Fruit fly (Drosophila melanogaster) whole organism, embryonic: Measurements from ENCODE around the gene HemK2.

Experiments used
- Antp ChIP-seq: fragments of 200-800 bp; sonication (Bioruptor generic); optimal IDR thresholded peaks from 3 replicates; lab custom pipeline; 2016; ENCODE audit warnings: missing biosample characterization, missing genetic modification characterization
- BEAF-32 ChIP-seq: fragments of 200-800 bp; sonication (Bioruptor generic); optimal IDR thresholded peaks from 3 replicates; lab custom pipeline; 2017; ENCODE audit warnings: missing biosample characterization, missing genetic modification characterization, mild to moderate bottlenecking, moderate library complexity, missing genetic modification reagents
- Bgb ChIP-seq: fragments of 200-800 bp; sonication (Bioruptor generic); IDR thresholded peaks from 2 replicates; pipeline ENCODE4 v1.3.6; 2022; ENCODE audit warnings: missing biosample characterization, missing genetic modification characterization; ENCODE audit not compliant: partially characterized antibody
- CG10147 ChIP-seq: fragments of 200-800 bp; sonication (Bioruptor generic); optimal IDR thresholded peaks from 2 replicates; lab custom pipeline; 2019; ENCODE audit warnings: missing biosample characterization, mild to moderate bottlenecking, missing genetic modification characterization, moderate library complexity
- CG10274 ChIP-seq: fragments of 200-800 bp; sonication (Bioruptor generic); optimal IDR thresholded peaks from 3 replicates; lab custom pipeline; 2017; ENCODE audit warnings: missing biosample characterization, mild to moderate bottlenecking, missing genetic modification characterization
- CG11247 ChIP-seq: fragments of 200-800 bp; sonication (Bioruptor generic); IDR thresholded peaks from 2 replicates; pipeline ENCODE4 v1.3.6; 2022; ENCODE audit warnings: missing biosample characterization, missing genetic modification characterization
- CG11560 ChIP-seq: fragments of 200-800 bp; sonication (Bioruptor generic); IDR thresholded peaks from 3 replicates; pipeline ENCODE4 v1.3.6; 2022; ENCODE audit warnings: missing biosample characterization, missing genetic modification characterization
- CG12155 ChIP-seq: fragments of 200-800 bp; sonication (Bioruptor generic); optimal IDR thresholded peaks from 3 replicates; lab custom pipeline; 2016; ENCODE audit warnings: missing biosample characterization, missing genetic modification characterization
- CG12769 ChIP-seq: fragments of 200-800 bp; sonication (Bioruptor generic); optimal IDR thresholded peaks from 2 replicates; lab custom pipeline; 2019; ENCODE audit warnings: missing biosample characterization, mild to moderate bottlenecking, missing genetic modification characterization, moderate library complexity
- CG31441 ChIP-seq: fragments of 200-800 bp; sonication (Bioruptor generic); IDR thresholded peaks from 2 replicates; pipeline ENCODE4 v1.3.6; 2022; ENCODE audit warnings: missing biosample characterization, missing genetic modification characterization
- CG33213 ChIP-seq: fragments of 200-800 bp; sonication (Bioruptor generic); optimal IDR thresholded peaks from 3 replicates; lab custom pipeline; 2016; ENCODE audit warnings: missing biosample characterization, missing genetic modification characterization
- CG4328 ChIP-seq: fragments of 200-800 bp; sonication (Bioruptor generic); optimal IDR thresholded peaks from 3 replicates; lab custom pipeline; 2017; ENCODE audit warnings: missing biosample characterization, missing genetic modification reagents, missing genetic modification characterization
- CG6689 ChIP-seq: fragments of 200-800 bp; sonication (Bioruptor generic); IDR thresholded peaks from 2 replicates; pipeline ENCODE4 v1.3.6; 2022; ENCODE audit warnings: missing biosample characterization, missing genetic modification characterization
- CG6813 ChIP-seq: fragments of 200-800 bp; sonication (Bioruptor generic); optimal IDR thresholded peaks from 2 replicates; lab custom pipeline; 2017; ENCODE audit warnings: missing biosample characterization, missing genetic modification characterization, mild to moderate bottlenecking, moderate library complexity, missing genetic modification reagents
- CG7357 ChIP-seq: fragments of 200-800 bp; sonication (Bioruptor generic); IDR thresholded peaks from 3 replicates; pipeline ENCODE4 v1.3.6; 2022; ENCODE audit warnings: missing biosample characterization, missing genetic modification characterization
- CG7745 ChIP-seq: fragments of 200-800 bp; sonication (Bioruptor generic); optimal IDR thresholded peaks from 2 replicates; lab custom pipeline; 2018; ENCODE audit warnings: missing biosample characterization, mild to moderate bottlenecking, missing genetic modification characterization, moderate library complexity
- CG8478 ChIP-seq: fragments of >200 bp; optimal IDR thresholded peaks from 2 replicates; lab custom pipeline; 2018
- CG9932 ChIP-seq: fragments of 200-800 bp; sonication (Bioruptor generic); IDR thresholded peaks from 2 replicates; pipeline ENCODE4 v1.3.6; 2022; ENCODE audit warnings: missing biosample characterization, missing genetic modification characterization
- CHES-1-like ChIP-seq: fragments of 200-800 bp; sonication (Bioruptor generic); optimal IDR thresholded peaks from 2 replicates; lab custom pipeline; 2016; ENCODE audit warnings: missing biosample characterization, missing genetic modification characterization
- D19B ChIP-seq: fragments of 200-800 bp; sonication (Bioruptor generic); optimal IDR thresholded peaks from 2 replicates; lab custom pipeline; 2017; ENCODE audit warnings: missing biosample characterization, mild to moderate bottlenecking, missing genetic modification characterization
- Drgx ChIP-seq: fragments of 200-800 bp; sonication (Bioruptor generic); IDR thresholded peaks from 2 replicates; pipeline ENCODE4 v1.3.6; 2022; ENCODE audit warnings: missing biosample characterization, missing genetic modification characterization
- Elba2 ChIP-seq: fragments of 200-800 bp; sonication (Bioruptor generic); optimal IDR thresholded peaks from 3 replicates; lab custom pipeline; 2016; ENCODE audit warnings: missing biosample characterization, missing genetic modification characterization
- HLH54F ChIP-seq: fragments of 200-800 bp; sonication (Bioruptor generic); optimal IDR thresholded peaks from 3 replicates; lab custom pipeline; 2016; ENCODE audit warnings: missing biosample characterization, missing genetic modification characterization
- Hmx ChIP-seq: fragments of 200-800 bp; sonication (Bioruptor generic); optimal IDR thresholded peaks from 2 replicates; lab custom pipeline; 2016; ENCODE audit warnings: missing biosample characterization, missing genetic modification characterization
- Hr51 ChIP-seq, 2 experiments: fragments of 200-800 bp; sonication (Bioruptor generic); optimal IDR thresholded peaks; 2 replicates in 1 of 2; 3 replicates in 1 of 2; lab custom pipeline; 2016 to 2018; ENCODE audit warnings: missing biosample characterization in 2 of 2, missing genetic modification characterization in 2 of 2, mild to moderate bottlenecking in 1 of 2, moderate library complexity in 1 of 2
- Hsf ChIP-seq: fragments of 200-800 bp; sonication (Bioruptor generic); optimal IDR thresholded peaks from 3 replicates; lab custom pipeline; 2016; ENCODE audit warnings: missing biosample characterization, missing genetic modification characterization
- Med ChIP-seq: fragments of 200-800 bp; sonication (Bioruptor generic); peaks from one replicate; lab custom pipeline; 2016; ENCODE audit warnings: missing biosample characterization, missing genetic modification characterization, mild to moderate bottlenecking, inconsistent platforms, moderate library complexity
- Meics ChIP-seq: fragments of 200-800 bp; sonication (Bioruptor generic); optimal IDR thresholded peaks from 2 replicates; lab custom pipeline; 2017; ENCODE audit warnings: missing biosample characterization, mild to moderate bottlenecking, missing genetic modification characterization
- NC2α ChIP-seq: fragments of 200-800 bp; sonication (Bioruptor generic); optimal IDR thresholded peaks from 2 replicates; lab custom pipeline; 2016; ENCODE audit warnings: missing biosample characterization, missing genetic modification characterization
- Rfx ChIP-seq: fragments of 200-800 bp; sonication (Bioruptor generic); IDR thresholded peaks from 2 replicates; pipeline ENCODE4 v1.3.6; 2022; ENCODE audit warnings: missing biosample characterization, missing genetic modification characterization
- TFAM ChIP-seq: fragments of 200-800 bp; sonication (Bioruptor generic); optimal IDR thresholded peaks from 2 replicates; lab custom pipeline; 2017; ENCODE audit warnings: missing biosample characterization, missing genetic modification characterization, inconsistent platforms
- Tbp ChIP-seq: fragments of >200 bp; optimal IDR thresholded peaks from 2 replicates; lab custom pipeline; 2018; ENCODE audit warnings: missing biosample characterization, missing genetic modification characterization
- ash1 ChIP-seq: fragments of 200-800 bp; sonication (Bioruptor generic); optimal IDR thresholded peaks from 2 replicates; lab custom pipeline; 2018; ENCODE audit warnings: missing biosample characterization, mild to moderate bottlenecking, missing genetic modification characterization
- chinmo ChIP-seq: fragments of 200-800 bp; sonication (Bioruptor generic); IDR thresholded peaks from 4 replicates; pipeline ENCODE4 v1.3.6; 2022; ENCODE audit warnings: missing biosample characterization, missing genetic modification characterization; ENCODE audit not compliant: partially characterized antibody
- corto ChIP-seq: fragments of 200-800 bp; sonication (Bioruptor generic); optimal IDR thresholded peaks from 2 replicates; lab custom pipeline; 2016; ENCODE audit warnings: missing biosample characterization, mild to moderate bottlenecking, missing genetic modification characterization, moderate library complexity
- dmrt11E ChIP-seq: fragments of 200-800 bp; sonication (Bioruptor generic); optimal IDR thresholded peaks from 3 replicates; lab custom pipeline; 2018; ENCODE audit warnings: missing biosample characterization, mild to moderate bottlenecking, missing genetic modification characterization, moderate library complexity
- dpn ChIP-seq, 2 experiments: fragments of 200-800 bp; sonication (Bioruptor generic); optimal IDR thresholded peaks; 3 replicates each; lab custom pipeline; 2016; ENCODE audit warnings: missing biosample characterization in 2 of 2, missing genetic modification characterization in 2 of 2
- fd64A ChIP-seq: fragments of 200-800 bp; sonication (Bioruptor generic); optimal IDR thresholded peaks from 3 replicates; lab custom pipeline; 2018; ENCODE audit warnings: missing biosample characterization, mild to moderate bottlenecking, missing genetic modification characterization
- fru ChIP-seq: fragments of >200 bp; optimal IDR thresholded peaks from 2 replicates; lab custom pipeline; 2017
- knrl ChIP-seq: fragments of 200-800 bp; sonication (Bioruptor generic); IDR thresholded peaks from 3 replicates; pipeline ENCODE4 v1.3.6; 2022; ENCODE audit warnings: missing biosample characterization, missing genetic modification characterization; ENCODE audit not compliant: partially characterized antibody
- lilli ChIP-seq: fragments of 200-800 bp; sonication (Bioruptor generic); optimal IDR thresholded peaks from 3 replicates; lab custom pipeline; 2016; ENCODE audit warnings: missing biosample characterization, missing genetic modification characterization
- otp ChIP-seq: fragments of 200-800 bp; sonication (Bioruptor generic); IDR thresholded peaks from 3 replicates; pipeline ENCODE4, ENCODE4 v1.3.6; 2022; ENCODE audit warnings: missing biosample characterization, missing genetic modification characterization
- pho ChIP-seq: fragments of 200-800 bp; sonication (Bioruptor generic); optimal IDR thresholded peaks from 2 replicates; lab custom pipeline; 2016; ENCODE audit warnings: missing biosample characterization, missing genetic modification characterization
- pzg ChIP-seq: fragments of 200-800 bp; sonication (Bioruptor generic); optimal IDR thresholded peaks from 3 replicates; lab custom pipeline; 2018; ENCODE audit warnings: missing biosample characterization, mild to moderate bottlenecking, missing genetic modification characterization, moderate library complexity
- row ChIP-seq: fragments of 200-800 bp; sonication (Bioruptor generic); IDR thresholded peaks from 3 replicates; pipeline ENCODE4 v1.3.6; 2022; ENCODE audit warnings: missing biosample characterization, missing genetic modification characterization
- sens ChIP-seq: fragments of 200-800 bp; sonication (Bioruptor generic); peaks from one replicate; lab custom pipeline; 2016; ENCODE audit warnings: missing biosample characterization, missing genetic modification characterization
- sim ChIP-seq: fragments of 200-800 bp; sonication (Bioruptor generic); IDR thresholded peaks from 2 replicates; pipeline ENCODE4 v1.3.6; 2022; ENCODE audit warnings: missing biosample characterization, missing genetic modification characterization
- sug ChIP-seq: fragments of 200-800 bp; optimal IDR thresholded peaks from 2 replicates; lab custom pipeline; 2019; ENCODE audit warnings: missing biosample characterization, mild to moderate bottlenecking, missing genetic modification characterization, moderate library complexity
- tll ChIP-seq, 2 experiments: fragments of 200-800 bp in 1 of 2; fragments of >200 bp in 1 of 2; sonication (Bioruptor generic) in 1 of 2; optimal IDR thresholded peaks; 2 replicates each; lab custom pipeline; 2017 to 2019; ENCODE audit warnings: missing biosample characterization in 2 of 2, missing genetic modification characterization in 2 of 2, mild to moderate bottlenecking in 1 of 2, moderate library complexity in 1 of 2
- wdn ChIP-seq: fragments of 200-800 bp; sonication (Bioruptor generic); IDR thresholded peaks from 2 replicates; pipeline ENCODE4 v1.3.6; 2022; ENCODE audit warnings: missing biosample characterization, missing genetic modification characterization

The HemK2 gene

dm6 chr2L:2735539-2735938 is 23.9 kb downstream of the HemK2 start (continued):
- peak; percentile 40 for TF ChIP-seq sens (GFP tag; lab: Kevin White, UChicago)
- TF ChIP-seq chinmo (GFP tag; lab: Robert Waterston, UW): peak; percentile 63; the same call in 1 of the 4 replicates
- no peak for TF ChIP-seq CG31441 (GFP tag; lab: Robert Waterston, UW)
- TF ChIP-seq tll (GFP tag; optimal IDR thresholded peaks at IDR 0.05; lab: Kevin White, UChicago): no peak

DNA sequence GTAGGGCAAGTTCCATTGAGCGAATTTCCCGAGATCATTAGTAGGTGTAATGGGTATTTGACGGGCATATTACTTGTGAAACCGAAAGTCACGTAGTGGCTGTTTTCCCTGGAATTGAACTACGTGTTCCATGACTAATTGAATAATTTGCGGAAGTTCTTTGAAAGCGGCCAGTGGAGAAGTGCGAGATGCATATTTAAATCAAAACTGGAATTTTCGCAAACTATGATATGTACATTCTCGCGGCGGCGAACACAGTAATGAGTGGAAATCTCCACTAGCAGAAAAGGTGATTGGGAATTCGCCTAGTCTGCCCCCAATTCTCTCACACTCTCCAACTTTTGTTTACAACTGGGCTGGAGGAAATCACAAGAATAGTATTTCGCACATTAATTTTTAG is 24.5 kb downstream of the HemK2 start:
- peak; percentile 79 for TF ChIP-seq Med (GFP tag; lab: Kevin White, UChicago)
- no peak for TF ChIP-seq knrl
- TF ChIP-seq CHES-1-like (GFP tag; lab: Kevin White, UChicago): peak; percentile 12
- TF ChIP-seq Meics (GFP tag; lab: Kevin White, UChicago): peak; percentile 12
- no peak for TF ChIP-seq Bgb
- TF ChIP-seq Rfx (GFP tag; lab: Robert Waterston, UW): peak; percentile 51
- peak; percentile 17 for TF ChIP-seq D19B (GFP tag; lab: Kevin White, UChicago)
- no peak for TF ChIP-seq dmrt11E (tag; lab: Kevin White, UChicago)
- no peak for TF ChIP-seq TFAM (GFP tag; lab: Kevin White, UChicago)
- TF ChIP-seq fru (lab: Kevin White, UChicago): no peak
- no peak for TF ChIP-seq wdn (GFP tag; lab: Robert Waterston, UW)
- no peak for TF ChIP-seq Drgx (GFP tag; lab: Robert Waterston, UW)
- peak; percentile 47 for TF ChIP-seq CG12769 (tag; lab: Kevin White, UChicago)
- TF ChIP-seq fd64A: no peak
- no peak for TF ChIP-seq sug (tag; lab: Kevin White, UChicago)
- no peak for TF ChIP-seq CG4328 (GFP tag; lab: Kevin White, UChicago)
- no peak for TF ChIP-seq sim (GFP tag; lab: Robert Waterston, UW)
- peak; percentile 59 for TF ChIP-seq CG9932 (GFP tag; lab: Robert Waterston, UW)
- TF ChIP-seq Hmx: no peak
- TF ChIP-seq CG12155 (GFP tag; lab: Kevin White, UChicago): peak; percentile 6
- 0 out of 3 replicates have a peak, but pooled peaks have one; percentile 43 for TF ChIP-seq row (GFP tag; lab: Robert Waterston, UW)
- no peak for TF ChIP-seq CG11247 (GFP tag; lab: Robert Waterston, UW)
- no peak for TF ChIP-seq Tbp (GFP tag; lab: Kevin White, UChicago)
- TF ChIP-seq Hr51 (GFP tag; optimal IDR thresholded peaks at IDR 0.05; lab: Kevin White, UChicago): no peak
- TF ChIP-seq CG7745 (tag; lab: Kevin White, UChicago): no peak
- no peak; the same call in 2 of the 3 replicates for TF ChIP-seq CG11560 (tag; lab: Robert Waterston, UW)
- TF ChIP-seq pho (GFP tag; lab: Kevin White, UChicago): peak; percentile 44
- no peak for TF ChIP-seq ash1 (GFP tag; lab: Kevin White, UChicago)
- peak; percentile 37 for TF ChIP-seq CG10147 (GFP tag; lab: Kevin White, UChicago)
- peak; percentile 23 for TF ChIP-seq lilli
- TF ChIP-seq CG6689 (GFP tag; lab: Robert Waterston, UW): 0 out of 2 replicates have a peak, but pooled peaks have one; percentile 11
- TF ChIP-seq dpn (GFP tag; optimal IDR thresholded peaks at IDR 0.05; lab: Kevin White, UChicago): peak in 1 of 2 experiments; percentile 14
- peak; percentile 96 for TF ChIP-seq CG10274 (GFP tag; lab: Kevin White, UChicago)
- no peak for TF ChIP-seq Elba2 (GFP tag; lab: Kevin White, UChicago)
- no peak for TF ChIP-seq CG33213 (GFP tag; lab: Kevin White, UChicago)
- TF ChIP-seq CG7357 (GFP tag; lab: Robert Waterston, UW): 0 out of 3 replicates have a peak, but pooled peaks have one; percentile 27
- TF ChIP-seq NC2α: no peak
- peak; percentile 35 for TF ChIP-seq HLH54F
- TF ChIP-seq CG6813 (GFP tag; lab: Kevin White, UChicago): no peak
- no peak for TF ChIP-seq pzg (GFP tag; lab: Kevin White, UChicago)
- TF ChIP-seq corto (GFP tag; lab: Kevin White, UChicago): no peak
- TF ChIP-seq Antp (GFP tag; lab: Kevin White, UChicago): peak; percentile 11
- TF ChIP-seq BEAF-32 (GFP tag; lab: Kevin White, UChicago): no peak
- TF ChIP-seq CG8478 (lab: Kevin White, UChicago): no peak
- no peak for TF ChIP-seq Hsf
- TF ChIP-seq otp (GFP tag; lab: Robert Waterston, UW): no peak
